Worm (Caenorhabditis elegans): Measurements from ENCODE around the gene uso-1.

ce11 chrIV:13454698-13455097 is at the start of gene uso-1:
- no peak for TF ChIP-seq him-1 (tag; optimal IDR thresholded peaks at IDR 0.05)
- no peak for TF ChIP-seq dao-5 (tag; optimal IDR thresholded peaks at IDR 0.05)
